Worm (Caenorhabditis elegans) whole organism, mixed stage, embryonic: Measurements from ENCODE around the gene C49C3.10.

Experiments
- M03D4.4 ChIP-seq: sonication (generic microtip); optimal IDR thresholded peaks from 2 replicates; lab custom pipeline; 2017; ENCODE audit warnings: mild to moderate bottlenecking, missing genetic modification characterization, missing compliant biosample characterization
- blmp-1 ChIP-seq: fragments of 150-350 bp; optimal IDR thresholded peaks from 2 replicates; lab custom pipeline; 2014; ENCODE audit warnings: missing biosample characterization, missing genetic modification characterization
- ceh-39 ChIP-seq: fragments of 150-350 bp; optimal IDR thresholded peaks from 2 replicates; lab custom pipeline; 2014; ENCODE audit warnings: missing biosample characterization, missing genetic modification characterization
- ceh-43 ChIP-seq: fragments of 200-800 bp; sonication (Bioruptor generic); optimal IDR thresholded peaks from 2 replicates; lab custom pipeline; 2018; ENCODE audit warnings: mild to moderate bottlenecking, missing genetic modification characterization, moderate library complexity, missing compliant biosample characterization
- ceh-83 ChIP-seq: fragments of 200-800 bp; sonication (Bioruptor generic); optimal IDR thresholded peaks from 2 replicates; lab custom pipeline; 2018; ENCODE audit warnings: mild to moderate bottlenecking, missing genetic modification characterization, missing compliant biosample characterization
- ces-1 ChIP-seq: fragments of 150-350 bp; optimal IDR thresholded peaks from 2 replicates; lab custom pipeline; 2014; ENCODE audit warnings: missing biosample characterization, missing genetic modification reagents, missing genetic modification characterization
- cnd-1 ChIP-seq: fragments of 200-800 bp; sonication (Bioruptor generic); optimal IDR thresholded peaks from 2 replicates; lab custom pipeline; 2018; ENCODE audit warnings: mild to moderate bottlenecking, missing genetic modification characterization, missing compliant biosample characterization
- drap-1 ChIP-seq: fragments of 200-800 bp; sonication (Bioruptor generic); optimal IDR thresholded peaks from 3 replicates; lab custom pipeline; 2018; ENCODE audit warnings: mild to moderate bottlenecking, missing genetic modification characterization, missing compliant biosample characterization
- flh-1 ChIP-seq: fragments of 200-800 bp; sonication (Bioruptor generic); optimal IDR thresholded peaks from 2 replicates; lab custom pipeline; 2018; ENCODE audit warnings: mild to moderate bottlenecking, missing genetic modification characterization, moderate library complexity, missing compliant biosample characterization
- hlh-1 ChIP-seq: fragments of 150-350 bp; optimal IDR thresholded peaks from 2 replicates; lab custom pipeline; 2014; ENCODE audit warnings: missing biosample characterization, missing genetic modification reagents, missing genetic modification characterization
- lin-13 ChIP-seq: fragments of 150-350 bp; optimal IDR thresholded peaks from 2 replicates; lab custom pipeline; 2014; ENCODE audit warnings: missing biosample characterization, missing genetic modification characterization
- lsy-2 ChIP-seq: fragments of 150-350 bp; optimal IDR thresholded peaks from 2 replicates; lab custom pipeline; 2014; ENCODE audit warnings: missing biosample characterization, missing genetic modification characterization
- mep-1 ChIP-seq: fragments of 150-350 bp; optimal IDR thresholded peaks from 2 replicates; lab custom pipeline; 2017; ENCODE audit warnings: missing biosample characterization, missing genetic modification reagents, missing genetic modification characterization, inconsistent platforms
- mls-2 ChIP-seq: sonication (generic microtip); optimal IDR thresholded peaks from 2 replicates; lab custom pipeline; 2016; ENCODE audit warnings: mild to moderate bottlenecking, missing genetic modification characterization, moderate library complexity, missing compliant biosample characterization
- nhr-2 ChIP-seq: fragments of 150-350 bp; optimal IDR thresholded peaks from 2 replicates; lab custom pipeline; 2014; ENCODE audit warnings: missing biosample characterization, missing genetic modification characterization
- nhr-237 ChIP-seq: fragments of 150-350 bp; optimal IDR thresholded peaks from 2 replicates; lab custom pipeline; 2014; ENCODE audit warnings: missing biosample characterization, missing genetic modification characterization
- nhr-28 ChIP-seq: fragments of 150-350 bp; optimal IDR thresholded peaks from 2 replicates; lab custom pipeline; 2014; ENCODE audit warnings: missing biosample characterization, missing genetic modification characterization
- nhr-76 ChIP-seq: sonication (generic microtip); optimal IDR thresholded peaks from 2 replicates; lab custom pipeline; 2017; ENCODE audit warnings: missing biosample characterization, missing genetic modification characterization
- pha-4 ChIP-seq: fragments of 150-350 bp; optimal IDR thresholded peaks from 2 replicates; lab custom pipeline; 2018; ENCODE audit warnings: missing biosample characterization, missing genetic modification reagents, missing genetic modification characterization
- sem-2 ChIP-seq: fragments of 200-800 bp; sonication (Bioruptor generic); optimal IDR thresholded peaks from 2 replicates; lab custom pipeline; 2018; ENCODE audit warnings: mild to moderate bottlenecking, missing genetic modification characterization, missing compliant biosample characterization
- snpc-4 ChIP-seq: fragments of 150-350 bp; optimal IDR thresholded peaks from 2 replicates; lab custom pipeline; 2014; ENCODE audit warnings: missing biosample characterization, missing genetic modification characterization
- sptf-1 ChIP-seq: sonication (generic microtip); optimal IDR thresholded peaks from 2 replicates; lab custom pipeline; 2017; ENCODE audit warnings: mild to moderate bottlenecking, missing genetic modification characterization, moderate library complexity, missing compliant biosample characterization
- unc-120 ChIP-seq: sonication (generic microtip); optimal IDR thresholded peaks from 2 replicates; lab custom pipeline; 2017; ENCODE audit warnings: missing genetic modification characterization, missing compliant biosample characterization; ENCODE audit not compliant: poor library complexity, severe bottlenecking
- unc-39 ChIP-seq: fragments of 150-350 bp; optimal IDR thresholded peaks from 2 replicates; lab custom pipeline; 2014; ENCODE audit warnings: missing biosample characterization, missing genetic modification characterization
- unc-62 ChIP-seq: fragments of 150-350 bp; optimal IDR thresholded peaks from 2 replicates; lab custom pipeline; 2014; ENCODE audit warnings: missing biosample characterization, missing genetic modification reagents, missing genetic modification characterization
- zip-8 ChIP-seq: fragments of 150-350 bp; optimal IDR thresholded peaks from 2 replicates; lab custom pipeline; 2014; ENCODE audit warnings: missing biosample characterization, missing genetic modification characterization
- ztf-11 ChIP-seq: fragments of 150-350 bp; optimal IDR thresholded peaks from 2 replicates; lab custom pipeline; 2014; ENCODE audit warnings: missing biosample characterization, missing genetic modification characterization

C49C3.10 gene

DNA sequence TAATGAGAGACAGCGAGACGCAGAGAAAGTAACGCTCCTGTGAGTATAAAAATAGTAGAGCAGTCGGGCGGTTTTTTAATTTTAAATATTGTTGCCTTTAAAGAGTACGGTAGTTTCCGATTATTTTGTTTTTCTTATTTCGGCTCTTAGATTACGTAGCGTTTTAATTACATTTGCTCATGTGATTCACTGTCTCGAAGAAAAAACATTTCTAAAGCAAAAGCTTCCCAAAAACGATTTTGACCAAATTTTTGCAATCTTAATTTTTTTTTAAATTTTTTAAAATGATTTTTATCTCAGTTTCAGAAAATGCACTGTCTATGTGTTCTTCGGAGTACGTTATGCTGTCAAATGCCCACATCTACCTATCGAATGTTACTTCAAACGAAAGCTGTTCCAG lies 37.4 kb upstream of the C49C3.10 start, which contains the start of gene haf-1:
TSS of gene haf-1 (plus strand) at position 301 of the 400 bp plus-strand sequence.
- TF ChIP-seq ceh-43 (GFP tag; lab: Kevin White, UChicago) (no peak), snpc-4 (tag; lab: Kevin White, UChicago) (no peak), lsy-2 (tag; lab: Kevin White, UChicago) (no peak), mep-1 (tag; lab: Kevin White, UChicago) (no peak), unc-120 (no peak), unc-39 (tag; lab: Kevin White, UChicago) (no peak), lin-13 (tag; lab: Kevin White, UChicago) (no peak), nhr-2 (tag; lab: Kevin White, UChicago) (no peak), unc-62 (GFP tag; lab: Kevin White, UChicago) (no peak), drap-1 (GFP tag; lab: Kevin White, UChicago) (no peak), nhr-237 (tag; lab: Kevin White, UChicago) (no peak), ceh-39 (tag; lab: Kevin White, UChicago) (no peak), zip-8 (tag; lab: Kevin White, UChicago) (no peak), nhr-28 (tag; lab: Kevin White, UChicago) (no peak), cnd-1 (no peak), ces-1 (GFP tag; lab: Kevin White, UChicago) (no peak), pha-4 (tag; lab: Kevin White, UChicago) (no peak)
- TF ChIP-seq, all 35 proteins: peak for 0

- TF ChIP-seq mls-2 (no peak), zip-8 (tag; lab: Kevin White, UChicago) (peak; percentile 7)
These were observed 32.7 kb upstream of the C49C3.10 start, which contains the start of gene C30H6.5 for ce11 chrIV:17371469-17371868. C30H6.5 (plus strand) TSS chrIV:17371769.

- TF ChIP-seq M03D4.4 (tag; lab: Kevin White, UChicago) (no peak), ces-1 (GFP tag; lab: Kevin White, UChicago) (no peak)
- TF ChIP-seq, all 35 proteins: peak for 0
These were observed 29.5 kb upstream of the C49C3.10 start, which contains the start of gene trh-1 for ce11 chrIV:17368292-17368691. trh-1 (plus strand) TSS chrIV:17368592.

ce11 chrIV:17367294-17367693 lies 28.5 kb upstream of the C49C3.10 start, which contains the start of gene zipt-17:
zipt-17 (minus strand) TSS chrIV:17367394.
- TF ChIP-seq blmp-1 (tag; lab: Kevin White, UChicago), result no peak
- TF ChIP-seq lin-13 (tag; lab: Kevin White, UChicago), result no peak
- TF ChIP-seq, all 35 proteins: peak for 0

DNA sequence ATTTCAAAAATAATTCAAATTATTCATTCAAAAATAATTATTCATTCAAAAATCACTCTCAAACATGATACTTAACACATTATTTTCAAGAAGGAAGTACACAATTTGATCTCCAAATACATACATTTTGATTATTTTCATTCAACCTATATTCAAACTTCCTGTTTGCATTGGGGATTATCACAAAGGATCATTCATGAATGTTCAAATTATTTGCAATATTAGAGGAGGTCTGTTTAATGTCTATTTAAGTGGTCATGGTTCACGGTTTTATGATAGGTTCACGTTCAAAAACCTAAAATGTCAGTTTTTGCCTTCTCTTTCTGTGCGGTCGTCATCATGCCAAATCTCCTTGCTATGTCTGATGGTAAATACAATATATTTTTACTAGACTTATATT lies 22.4 kb upstream of the C49C3.10 start, which contains the start of gene clec-202:
TSS of gene clec-202 (plus strand) at position 301 of the 400 bp plus-strand sequence.
- TF ChIP-seq ztf-11 (no peak), sem-2 (GFP tag; lab: Kevin White, UChicago) (no peak), nhr-28 (tag; lab: Kevin White, UChicago) (no peak), zip-8 (tag; lab: Kevin White, UChicago) (no peak), drap-1 (GFP tag; lab: Kevin White, UChicago) (no peak)

DNA sequence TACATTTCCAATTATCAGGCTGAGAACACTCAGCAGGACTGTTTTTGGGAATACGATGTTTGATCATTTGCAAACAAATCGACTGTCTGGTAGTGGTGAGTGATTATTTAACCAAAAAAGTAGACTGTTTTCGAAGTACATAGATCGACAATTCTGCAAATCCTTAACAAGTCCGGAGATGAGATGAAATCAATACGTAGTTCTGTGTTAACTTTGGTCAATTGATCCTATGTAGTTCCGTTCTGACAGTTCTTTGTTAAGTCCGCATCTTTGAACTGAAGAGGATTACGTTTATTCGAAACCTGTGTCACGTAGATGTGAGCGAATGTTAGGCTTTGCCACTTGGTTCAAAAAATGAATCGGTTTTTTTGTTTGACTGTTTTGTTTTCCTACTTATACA lies 12.8 kb upstream of the C49C3.10 start, which contains the start of gene clec-199:
TSS of gene clec-199 (plus strand) at position 301 of the 400 bp plus-strand sequence.
- TF ChIP-seq nhr-76 (tag; lab: Kevin White, UChicago) (no peak), sptf-1 (tag; lab: Kevin White, UChicago) (no peak), M03D4.4 (tag; lab: Kevin White, UChicago) (no peak), hlh-1 (tag; lab: Kevin White, UChicago) (no peak), ceh-83 (GFP tag; lab: Kevin White, UChicago) (no peak), ces-1 (GFP tag; lab: Kevin White, UChicago) (no peak), blmp-1 (tag; lab: Kevin White, UChicago) (no peak)

- TF ChIP-seq snpc-4 (tag; lab: Kevin White, UChicago), result no peak
- TF ChIP-seq zip-8 (tag; lab: Kevin White, UChicago), result no peak
- no peak for TF ChIP-seq M03D4.4 (tag; lab: Kevin White, UChicago)
- TF ChIP-seq nhr-76 (tag; lab: Kevin White, UChicago), result no peak
- no peak for TF ChIP-seq nhr-237 (tag; lab: Kevin White, UChicago)
- no peak for TF ChIP-seq ztf-11
- no peak for TF ChIP-seq ceh-83 (GFP tag; lab: Kevin White, UChicago)
- TF ChIP-seq ces-1 (GFP tag; lab: Kevin White, UChicago), result no peak
- TF ChIP-seq flh-1 (GFP tag; lab: Kevin White, UChicago), result no peak
- TF ChIP-seq blmp-1 (tag; lab: Kevin White, UChicago), result no peak
- no peak for TF ChIP-seq drap-1 (GFP tag; lab: Kevin White, UChicago)
These were observed 7.9 kb upstream of the C49C3.10 start, which contains the start of the genes clec-197 and clec-198 for ce11 chrIV:17346599-17347218. clec-197 (minus strand) TSS chrIV:17346699. clec-198 (plus strand) TSS chrIV:17347168.
